Worm (Caenorhabditis elegans) whole organism, young adult: Measurements from ENCODE around the gene F58F9.1.

Experiments
- T07F8.4 ChIP-seq: sonication (generic microtip); optimal IDR thresholded peaks from 2 replicates; lab custom pipeline; 2016; ENCODE audit warnings: mild to moderate bottlenecking, missing genetic modification characterization, moderate library complexity, missing compliant biosample characterization
- Y67H2A.10 ChIP-seq: fragments of 200-800 bp; sonication (Bioruptor generic); conservative IDR thresholded peaks from 2 replicates; pipeline ENCODE4 v1.3.6; 2022; ENCODE audit warnings: missing genetic modification reagents, missing genetic modification characterization, missing compliant biosample characterization
- ceh-40 ChIP-seq: fragments of 200-800 bp; sonication (Bioruptor generic); IDR thresholded peaks from 2 replicates; pipeline ENCODE4 v1.3.6; 2022; ENCODE audit warnings: missing genetic modification characterization, missing compliant biosample characterization
- dox-1 ChIP-seq: fragments of 200-800 bp; sonication (Bioruptor generic); IDR thresholded peaks from 2 replicates; pipeline ENCODE4 v1.3.6; 2022; ENCODE audit warnings: missing genetic modification reagents, missing genetic modification characterization, missing compliant biosample characterization
- dpff-1 ChIP-seq: sonication (generic microtip); optimal IDR thresholded peaks from 2 replicates; lab custom pipeline; 2017; ENCODE audit warnings: mild to moderate bottlenecking, missing genetic modification characterization, missing compliant biosample characterization
- egl-18 ChIP-seq: fragments of 200-800 bp; sonication (Bioruptor generic); IDR thresholded peaks from 2 replicates; pipeline ENCODE4 v1.3.6; 2022; ENCODE audit warnings: missing genetic modification reagents, missing genetic modification characterization, missing compliant biosample characterization
- hlh-26 ChIP-seq: fragments of 200-800 bp; sonication (Bioruptor generic); conservative IDR thresholded peaks from 2 replicates; pipeline ENCODE4 v1.3.6; 2022; ENCODE audit warnings: missing genetic modification reagents, missing genetic modification characterization, missing compliant biosample characterization
- hmg-20 ChIP-seq: fragments of 200-800 bp; sonication (Bioruptor generic); IDR thresholded peaks from 2 replicates; pipeline ENCODE4 v1.3.6; 2022; ENCODE audit warnings: missing genetic modification reagents, missing genetic modification characterization, missing compliant biosample characterization
- hrde-1 ChIP-seq: sonication (generic microtip); optimal IDR thresholded peaks from 2 replicates; lab custom pipeline; 2016; ENCODE audit warnings: missing genetic modification characterization, mild to moderate bottlenecking, missing compliant biosample characterization, moderate library complexity, missing genotype, missing genetic modification reagents, borderline replicate concordance
- let-526 ChIP-seq: fragments of 200-800 bp; sonication (Bioruptor generic); IDR thresholded peaks from 2 replicates; pipeline ENCODE4 v1.3.6; 2022; ENCODE audit warnings: missing genetic modification reagents, missing genetic modification characterization, missing compliant biosample characterization
- lsl-1 ChIP-seq: fragments of 200-800 bp; sonication (Bioruptor generic); optimal IDR thresholded peaks from 2 replicates; lab custom pipeline; 2018; ENCODE audit warnings: mild to moderate bottlenecking, missing genetic modification characterization, moderate library complexity, missing compliant biosample characterization
- nfya-1 ChIP-seq: sonication (generic microtip); optimal IDR thresholded peaks from 2 replicates; lab custom pipeline; 2017; ENCODE audit warnings: antibody characterized with exemption, missing compliant biosample characterization, missing genetic modification characterization, borderline replicate concordance; ENCODE audit not compliant: insufficient read depth
- nfya-2 ChIP-seq: fragments of 200-800 bp; sonication (Bioruptor generic); IDR thresholded peaks from 2 replicates; pipeline ENCODE4 v1.3.6; 2022; ENCODE audit warnings: missing genetic modification reagents, missing genetic modification characterization, missing compliant biosample characterization
- tbp1 ChIP-seq: fragments of 200-800 bp; sonication (Bioruptor generic); optimal IDR thresholded peaks from 2 replicates; lab custom pipeline; 2018; ENCODE audit warnings: mild to moderate bottlenecking, missing genetic modification characterization, missing compliant biosample characterization
- tbx-9 ChIP-seq: sonication (generic microtip); optimal IDR thresholded peaks from 2 replicates; lab custom pipeline; 2016; ENCODE audit warnings: borderline replicate concordance, missing genetic modification characterization, inconsistent platforms, missing compliant biosample characterization
- tlf-1 ChIP-seq: fragments of 200-800 bp; sonication (Bioruptor generic); optimal IDR thresholded peaks from 2 replicates; lab custom pipeline; 2018; ENCODE audit warnings: mild to moderate bottlenecking, missing genetic modification characterization, missing compliant biosample characterization
- xnd-1 ChIP-seq: sonication (generic microtip); optimal IDR thresholded peaks from 2 replicates; lab custom pipeline; 2016; ENCODE audit warnings: missing genotype, missing genetic modification reagents, missing genetic modification characterization, missing compliant biosample characterization

F58F9.1 gene

DNA sequence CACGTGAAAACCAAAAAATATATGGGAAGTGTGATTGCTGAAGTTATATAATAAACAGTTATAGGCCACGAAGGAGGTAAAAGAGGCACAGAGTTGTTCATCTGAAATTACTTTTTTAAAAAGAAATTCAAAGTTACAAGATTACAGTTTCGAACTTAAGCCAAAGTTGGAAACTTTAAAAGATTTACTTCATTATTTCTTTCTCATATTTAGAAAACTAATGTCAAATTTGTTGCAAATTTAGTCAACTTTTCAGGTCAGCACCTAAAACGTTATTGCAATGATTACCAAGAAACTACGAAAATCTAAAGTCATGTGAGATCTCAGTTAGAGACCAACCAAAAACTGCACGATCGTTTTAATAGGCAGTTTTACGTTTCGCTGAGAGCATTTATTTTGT lies 54.0 kb downstream of the F58F9.1 start, which contains the start of gene srv-25:
Gene srv-25, minus strand, starts transcription at position 101 of the 400 bp plus-strand sequence.
- TF ChIP-seq tbx-9 (tag; lab: Kevin White, UChicago) (no peak), hrde-1 (tag; lab: Kevin White, UChicago) (no peak), xnd-1 (no peak), hmg-20 (GFP tag; lab: Robert Waterston, UW) (no peak), dpff-1 (tag; lab: Kevin White, UChicago) (no peak), T07F8.4 (tag; lab: Kevin White, UChicago) (no peak), Y67H2A.10 (GFP tag; lab: Robert Waterston, UW) (no peak), hlh-26 (GFP tag; lab: Robert Waterston, UW) (no peak), egl-18 (GFP tag; lab: Robert Waterston, UW) (no peak), tlf-1 (GFP tag; lab: Kevin White, UChicago) (no peak), let-526 (GFP tag; lab: Robert Waterston, UW) (no peak), tbp1 (GFP tag; lab: Kevin White, UChicago) (no peak), dox-1 (GFP tag; lab: Robert Waterston, UW) (no peak), ceh-40 (GFP tag; lab: Robert Waterston, UW) (no peak), lsl-1 (no peak), nfya-1 (no peak), nfya-2 (GFP tag; lab: Robert Waterston, UW) (no peak)
